Fruit fly (Drosophila melanogaster) whole organism, embryonic: ENCODE data around the gene mag.

Source experiments
- Atf3 ChIP-seq: fragments of 200-800 bp; sonication (Bioruptor generic); optimal IDR thresholded peaks from 3 replicates; lab custom pipeline; 2016; ENCODE audit warnings: missing biosample characterization, missing genetic modification characterization
- Awh ChIP-seq: fragments of 200-800 bp; sonication (Bioruptor generic); IDR thresholded peaks from 2 replicates; pipeline ENCODE4, ENCODE4 v1.3.6; 2022; ENCODE audit warnings: missing biosample characterization, missing genetic modification characterization
- CG11398 ChIP-seq: fragments of 200-800 bp; sonication (Bioruptor generic); optimal IDR thresholded peaks from 2 replicates; lab custom pipeline; 2016; ENCODE audit warnings: missing biosample characterization, missing genetic modification characterization
- CG12071 ChIP-seq: fragments of 200-800 bp; sonication (Bioruptor generic); optimal IDR thresholded peaks from 3 replicates; lab custom pipeline; 2018; ENCODE audit warnings: missing biosample characterization, mild to moderate bottlenecking, missing genetic modification characterization
- CG12155 ChIP-seq: fragments of 200-800 bp; sonication (Bioruptor generic); optimal IDR thresholded peaks from 3 replicates; lab custom pipeline; 2016; ENCODE audit warnings: missing biosample characterization, missing genetic modification characterization
- CG12942 ChIP-seq: fragments of 200-800 bp; sonication (Bioruptor generic); optimal IDR thresholded peaks from 3 replicates; lab custom pipeline; 2016; ENCODE audit warnings: missing biosample characterization, missing genetic modification characterization
- CG13624 ChIP-seq: fragments of 200-800 bp; sonication (Bioruptor generic); optimal IDR thresholded peaks from 2 replicates; lab custom pipeline; 2016; ENCODE audit warnings: missing biosample characterization, missing genetic modification characterization
- CG13775 ChIP-seq: fragments of 200-800 bp; sonication (Bioruptor generic); optimal IDR thresholded peaks from 3 replicates; lab custom pipeline; 2017; ENCODE audit warnings: missing biosample characterization, mild to moderate bottlenecking, missing genetic modification characterization
- CG14965 ChIP-seq: fragments of 200-800 bp; sonication (Bioruptor generic); optimal IDR thresholded peaks from 2 replicates; lab custom pipeline; 2016; ENCODE audit warnings: missing biosample characterization, missing genetic modification characterization, borderline replicate concordance
- CG15601 ChIP-seq: fragments of 200-800 bp; sonication (Bioruptor generic); optimal IDR thresholded peaks from 3 replicates; lab custom pipeline; 2019; ENCODE audit warnings: missing biosample characterization, mild to moderate bottlenecking, missing genetic modification characterization, moderate library complexity
- CG17829 ChIP-seq: fragments of 200-800 bp; optimal IDR thresholded peaks from 2 replicates; lab custom pipeline; 2019; ENCODE audit warnings: missing biosample characterization, mild to moderate bottlenecking, missing genetic modification characterization, moderate library complexity
- CG31365 ChIP-seq: fragments of 200-800 bp; sonication (Bioruptor generic); optimal IDR thresholded peaks from 2 replicates; lab custom pipeline; 2018; ENCODE audit warnings: missing biosample characterization, mild to moderate bottlenecking, missing genetic modification characterization
- CG5245 ChIP-seq: fragments of 200-800 bp; sonication (Bioruptor generic); optimal IDR thresholded peaks from 3 replicates; lab custom pipeline; 2016; ENCODE audit warnings: missing biosample characterization, missing genetic modification characterization
- CG6175 ChIP-seq: fragments of 200-800 bp; sonication (Bioruptor generic); IDR thresholded peaks from 3 replicates; pipeline ENCODE4 v1.3.6; 2022; ENCODE audit warnings: missing biosample characterization, missing genetic modification characterization
- CG8290 ChIP-seq, 3 experiments: fragments of 200-800 bp; sonication (Bioruptor generic); optimal IDR thresholded peaks; 2 replicates each; lab custom pipeline; 2016 to 2019; ENCODE audit warnings: missing biosample characterization in 3 of 3, missing genetic modification characterization in 3 of 3, mild to moderate bottlenecking in 2 of 3, moderate library complexity in 1 of 3
- Doc2 ChIP-seq: fragments of 200-800 bp; sonication (Bioruptor generic); IDR thresholded peaks from 2 replicates; pipeline ENCODE4 v1.3.6; 2022; ENCODE audit warnings: missing biosample characterization, missing genetic modification characterization
- Dp ChIP-seq: fragments of 200-800 bp; sonication (Bioruptor generic); optimal IDR thresholded peaks from 2 replicates; lab custom pipeline; 2018; ENCODE audit warnings: missing biosample characterization, mild to moderate bottlenecking, missing genetic modification characterization, moderate library complexity
- Drgx ChIP-seq: fragments of 200-800 bp; sonication (Bioruptor generic); IDR thresholded peaks from 2 replicates; pipeline ENCODE4 v1.3.6; 2022; ENCODE audit warnings: missing biosample characterization, missing genetic modification characterization
- E2f2 ChIP-seq: fragments of 200-800 bp; sonication (Bioruptor generic); IDR thresholded peaks from 2 replicates; pipeline ENCODE4 v1.3.6; 2022; ENCODE audit warnings: missing biosample characterization, missing genetic modification characterization
- GATAe ChIP-seq: fragments of 200-800 bp; sonication (Bioruptor generic); conservative IDR thresholded peaks from 2 replicates; pipeline ENCODE4 v1.3.6; 2022; ENCODE audit warnings: missing biosample characterization, missing genetic modification characterization
- HHEX ChIP-seq: fragments of 200-800 bp; sonication (Bioruptor generic); optimal IDR thresholded peaks from 3 replicates; lab custom pipeline; 2017; ENCODE audit warnings: missing biosample characterization, mild to moderate bottlenecking, missing genetic modification characterization, missing genetic modification reagents
- Hey ChIP-seq: fragments of 200-800 bp; sonication (Bioruptor generic); optimal IDR thresholded peaks from 3 replicates; lab custom pipeline; 2018; ENCODE audit warnings: missing biosample characterization, mild to moderate bottlenecking, missing genetic modification characterization
- HmgD ChIP-seq: fragments of 200-800 bp; sonication (Bioruptor generic); optimal IDR thresholded peaks from 3 replicates; lab custom pipeline; 2016; ENCODE audit warnings: missing biosample characterization, missing genetic modification characterization
- Jarid2 ChIP-seq: fragments of 200-800 bp; sonication (Bioruptor generic); optimal IDR thresholded peaks from 3 replicates; lab custom pipeline; 2017; ENCODE audit warnings: mild to moderate bottlenecking, missing biosample characterization, missing genetic modification reagents, missing genetic modification characterization
- NFAT ChIP-seq: fragments of 200-800 bp; sonication (Bioruptor generic); IDR thresholded peaks from 2 replicates; pipeline ENCODE4 v1.3.6; 2022; ENCODE audit warnings: missing biosample characterization, missing genetic modification characterization
- Stat92E ChIP-seq, 3 experiments: fragments of >200 bp in 2 of 3; fragments of 200-800 bp in 1 of 3; sonication (Bioruptor generic) in 1 of 3; optimal IDR thresholded peaks; 2 replicates each; lab custom pipeline; 2017 to 2019; ENCODE audit warnings: missing biosample characterization in 3 of 3, missing genetic modification characterization in 3 of 3, mild to moderate bottlenecking in 1 of 3, moderate library complexity in 1 of 3
- abd-A ChIP-seq: fragments of 200-800 bp; sonication (Bioruptor generic); optimal IDR thresholded peaks from 3 replicates; lab custom pipeline; 2019; ENCODE audit warnings: missing biosample characterization, mild to moderate bottlenecking, missing genetic modification characterization, moderate library complexity
- ato ChIP-seq: fragments of 200-800 bp; sonication (Bioruptor generic); IDR thresholded peaks from 2 replicates; pipeline ENCODE4 v1.3.6; 2022; ENCODE audit warnings: missing biosample characterization, missing genetic modification characterization; ENCODE audit not compliant: partially characterized antibody
- bowl ChIP-seq: fragments of 200-800 bp; sonication (Bioruptor generic); IDR thresholded peaks from 2 replicates; pipeline ENCODE4 v1.3.6; 2022; ENCODE audit warnings: missing biosample characterization, missing genetic modification characterization
- chif ChIP-seq, 2 experiments: fragments of 200-800 bp; sonication (Bioruptor generic); optimal IDR thresholded peaks; 3 replicates each; lab custom pipeline; 2016; ENCODE audit warnings: missing biosample characterization in 2 of 2, missing genetic modification characterization in 2 of 2
- chn ChIP-seq: fragments of 200-800 bp; sonication (Bioruptor generic); optimal IDR thresholded peaks from 2 replicates; lab custom pipeline; 2016; ENCODE audit warnings: missing biosample characterization, missing genetic modification characterization
- ci ChIP-seq: fragments of 200-800 bp; sonication (Bioruptor generic); IDR thresholded peaks from 3 replicates; pipeline ENCODE4 v1.3.6; 2022; ENCODE audit warnings: missing biosample characterization, missing genetic modification characterization
- dati ChIP-seq: fragments of 200-800 bp; sonication (Bioruptor generic); IDR thresholded peaks from 2 replicates; pipeline ENCODE4 v1.3.6; 2022; ENCODE audit warnings: missing biosample characterization, missing genetic modification characterization
- dysf ChIP-seq: fragments of 200-800 bp; sonication (Bioruptor generic); IDR thresholded peaks from 3 replicates; pipeline ENCODE4 v1.3.6; 2022; ENCODE audit warnings: missing biosample characterization, missing genetic modification characterization
- ems ChIP-seq: fragments of 200-800 bp; sonication (Bioruptor generic); optimal IDR thresholded peaks from 3 replicates; lab custom pipeline; 2016; ENCODE audit warnings: missing biosample characterization, missing genetic modification characterization
- fu2 ChIP-seq: fragments of 200-800 bp; sonication (Bioruptor generic); optimal IDR thresholded peaks from 2 replicates; lab custom pipeline; 2016; ENCODE audit warnings: missing biosample characterization, missing genetic modification characterization
- hbn ChIP-seq: fragments of 200-800 bp; sonication (Bioruptor generic); IDR thresholded peaks from 2 replicates; pipeline ENCODE4 v1.3.6; 2022; ENCODE audit warnings: missing biosample characterization, missing genetic modification characterization; ENCODE audit not compliant: partially characterized antibody
- hth ChIP-seq: fragments of >200 bp; optimal IDR thresholded peaks from 2 replicates; lab custom pipeline; 2017; ENCODE audit warnings: inconsistent platforms
- maf-S ChIP-seq: fragments of 200-800 bp; sonication (Bioruptor generic); optimal IDR thresholded peaks from 2 replicates; lab custom pipeline; 2016; ENCODE audit warnings: missing biosample characterization, missing genetic modification characterization
- nerfin-1 ChIP-seq: fragments of 200-800 bp; sonication (Bioruptor generic); optimal IDR thresholded peaks from 3 replicates; lab custom pipeline; 2019; ENCODE audit warnings: missing biosample characterization, mild to moderate bottlenecking, missing genetic modification characterization, moderate library complexity
- p53 ChIP-seq: fragments of 200-800 bp; sonication (Bioruptor generic); optimal IDR thresholded peaks from 2 replicates; lab custom pipeline; 2016; ENCODE audit warnings: missing biosample characterization, missing genetic modification characterization
- pzg ChIP-seq: fragments of 200-800 bp; sonication (Bioruptor generic); optimal IDR thresholded peaks from 3 replicates; lab custom pipeline; 2018; ENCODE audit warnings: missing biosample characterization, mild to moderate bottlenecking, missing genetic modification characterization, moderate library complexity
- scrt ChIP-seq: fragments of 200-800 bp; sonication (Bioruptor generic); optimal IDR thresholded peaks from 2 replicates; lab custom pipeline; 2018; ENCODE audit warnings: missing biosample characterization, mild to moderate bottlenecking, missing genetic modification characterization, moderate library complexity
- sens-2 ChIP-seq: fragments of 200-800 bp; sonication (Bioruptor generic); IDR thresholded peaks from 2 replicates; pipeline ENCODE4 v1.3.6; 2022; ENCODE audit warnings: missing biosample characterization, missing genetic modification characterization
- sna ChIP-seq: fragments of 200-800 bp; sonication (Bioruptor generic); IDR thresholded peaks from 2 replicates; pipeline ENCODE4 v1.3.6; 2022; ENCODE audit warnings: missing biosample characterization, missing genetic modification characterization; ENCODE audit not compliant: partially characterized antibody
- trh ChIP-seq: fragments of 200-800 bp; sonication (Bioruptor generic); optimal IDR thresholded peaks from 2 replicates; lab custom pipeline; 2016; ENCODE audit warnings: missing biosample characterization, missing genetic modification characterization
- zen2 ChIP-seq: fragments of 200-800 bp; sonication (Bioruptor generic); IDR thresholded peaks from 3 replicates; pipeline ENCODE4 v1.3.6; 2022; ENCODE audit warnings: missing biosample characterization, missing genetic modification characterization; ENCODE audit not compliant: partially characterized antibody

Gene mag

DNA sequence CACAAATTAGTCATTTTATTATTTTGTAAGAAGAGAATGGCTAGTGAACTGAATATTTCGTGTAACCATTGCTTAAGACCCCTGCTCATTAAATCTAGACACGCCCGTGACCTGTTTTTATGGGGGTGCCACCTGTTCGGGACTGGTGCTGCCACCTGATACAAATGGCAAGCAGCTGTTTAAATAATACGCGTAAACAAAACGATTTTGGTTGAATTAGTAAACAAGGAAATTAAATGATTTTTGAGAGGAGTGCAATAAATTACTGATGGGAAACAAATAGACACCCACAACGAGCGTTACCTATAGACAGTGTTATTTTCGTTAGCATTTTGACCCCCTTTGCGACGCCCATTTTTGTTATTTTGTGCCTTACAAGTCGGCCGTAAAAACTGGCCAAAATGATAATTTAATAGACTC lies 14.3 kb downstream of the mag start (continued):
- peak; percentile 63 to 75 for TF ChIP-seq chif (GFP tag; optimal IDR thresholded peaks at IDR 0.05; lab: Kevin White, UChicago)
- peak; percentile 81 for TF ChIP-seq CG5245 (GFP tag; lab: Kevin White, UChicago)
- peak; percentile 37 for TF ChIP-seq Hey (tag; lab: Kevin White, UChicago)
- no peak for TF ChIP-seq ci (GFP tag; lab: Robert Waterston, UW)
- TF ChIP-seq GATAe (GFP tag; lab: Robert Waterston, UW): no peak
- TF ChIP-seq CG12071 (GFP tag; lab: Kevin White, UChicago): peak; percentile 81
- peak; percentile 72 for TF ChIP-seq CG15601 (tag; lab: Kevin White, UChicago)
- TF ChIP-seq abd-A (tag; lab: Kevin White, UChicago): peak; percentile 94
- peak; percentile 48 for TF ChIP-seq Jarid2
- TF ChIP-seq pzg: peak; percentile 76
- TF ChIP-seq Drgx (GFP tag; lab: Robert Waterston, UW): no peak
- TF ChIP-seq fu2 (GFP tag; lab: Kevin White, UChicago): peak; percentile 88
- peak; percentile 49 for TF ChIP-seq Dp (GFP tag; lab: Kevin White, UChicago)
- TF ChIP-seq CG6175 (GFP tag; lab: Robert Waterston, UW): no peak
- TF ChIP-seq CG12155 (GFP tag; lab: Kevin White, UChicago): peak; percentile 88
- no peak for TF ChIP-seq hbn (GFP tag; lab: Robert Waterston, UW)
- peak; percentile 86 for TF ChIP-seq Atf3
- peak; percentile 74 for TF ChIP-seq ems (GFP tag; lab: Kevin White, UChicago)
- peak; percentile 78 for TF ChIP-seq maf-S (GFP tag; lab: Kevin White, UChicago)
- TF ChIP-seq sna (GFP tag; lab: Robert Waterston, UW): no peak
- TF ChIP-seq dysf: no peak
- TF ChIP-seq dati: no peak
- TF ChIP-seq NFAT (GFP tag; lab: Robert Waterston, UW): no peak
- no peak for TF ChIP-seq Stat92E (GFP tag; optimal IDR thresholded peaks at IDR 0.05; lab: Kevin White, UChicago)
- peak; percentile 90 for TF ChIP-seq CG13624 (GFP tag; lab: Kevin White, UChicago)
- TF ChIP-seq HHEX: peak; percentile 86
- TF ChIP-seq E2f2 (GFP tag; lab: Robert Waterston, UW): no peak
- TF ChIP-seq Doc2 (GFP tag; lab: Robert Waterston, UW): no peak
- TF ChIP-seq Awh (GFP tag; lab: Robert Waterston, UW): no peak
- no peak for TF ChIP-seq bowl (GFP tag; lab: Robert Waterston, UW)
- peak; percentile 88 for TF ChIP-seq CG12942 (GFP tag; lab: Kevin White, UChicago)
- peak; percentile 78 for TF ChIP-seq CG11398 (GFP tag; lab: Kevin White, UChicago)
- TF ChIP-seq zen2: no peak
- TF ChIP-seq HmgD (GFP tag; lab: Kevin White, UChicago): peak; percentile 77
- TF ChIP-seq CG8290 (GFP tag; optimal IDR thresholded peaks at IDR 0.05; lab: Kevin White, UChicago): peak; percentile 63
- TF ChIP-seq CG8290 (tag; optimal IDR thresholded peaks at IDR 0.05; lab: Kevin White, UChicago): peak; percentile 40 to 95
- no peak for TF ChIP-seq hth (lab: Kevin White, UChicago)
- TF ChIP-seq CG14965 (GFP tag; lab: Kevin White, UChicago): no peak
- TF ChIP-seq chn (GFP tag; lab: Kevin White, UChicago): peak; percentile 87
- peak; percentile 69 for TF ChIP-seq CG31365 (tag; lab: Kevin White, UChicago)
- peak; percentile 62 for TF ChIP-seq nerfin-1 (tag; lab: Kevin White, UChicago)
- TF ChIP-seq sens-2: no peak
- peak; percentile 82 for TF ChIP-seq CG13775 (GFP tag; lab: Kevin White, UChicago)
- TF ChIP-seq p53: peak; percentile 64
- peak; percentile 84 for TF ChIP-seq trh (GFP tag; lab: Kevin White, UChicago)
- TF ChIP-seq CG17829 (tag; lab: Kevin White, UChicago): peak; percentile 80
- no peak for TF ChIP-seq ato (GFP tag; lab: Robert Waterston, UW)
- peak; percentile 76 for TF ChIP-seq scrt
